Worm (Caenorhabditis elegans) whole organism, young adult: ENCODE results near the gene slo-2.
A peak's percentile ranks its signal among the peaks of the same experiment; 100 is the strongest.

Source experiments
- B0019.2 ChIP-seq: fragments of 200-800 bp; sonication (Bioruptor generic); conservative IDR thresholded peaks from 2 replicates; pipeline ENCODE4 v1.3.6; 2022; ENCODE audit warnings: missing genetic modification reagents, missing genetic modification characterization, missing compliant biosample characterization
- B0336.3 ChIP-seq: fragments of 200-800 bp; sonication (Bioruptor generic); IDR thresholded peaks from 2 replicates; pipeline ENCODE4 v1.3.6; 2022; ENCODE audit warnings: missing genetic modification characterization, missing compliant biosample characterization
- D2030.7 ChIP-seq: fragments of 200-800 bp; sonication (Bioruptor generic); IDR thresholded peaks from 2 replicates; pipeline ENCODE4 v1.3.6; 2022; ENCODE audit warnings: missing genetic modification reagents, missing genetic modification characterization, missing compliant biosample characterization
- F10E7.11 ChIP-seq: sonication (generic microtip); optimal IDR thresholded peaks from 2 replicates; lab custom pipeline; 2017; ENCODE audit warnings: mild to moderate bottlenecking, missing genetic modification characterization, moderate library complexity, missing compliant biosample characterization
- F23B12.7 ChIP-seq: sonication (generic microtip); optimal IDR thresholded peaks from 2 replicates; lab custom pipeline; 2017; ENCODE audit warnings: missing genetic modification characterization, mild to moderate bottlenecking, missing compliant biosample characterization, antibody characterized with exemption, moderate library complexity; ENCODE audit not compliant: insufficient read depth
- F37B4.10 ChIP-seq: fragments of 200-800 bp; sonication (Bioruptor generic); IDR thresholded peaks from 2 replicates; pipeline ENCODE4 v1.3.6; 2022; ENCODE audit warnings: missing genetic modification characterization, missing compliant biosample characterization
- F49E8.2 ChIP-seq: sonication (generic microtip); optimal IDR thresholded peaks from 3 replicates; lab custom pipeline; 2017; ENCODE audit warnings: missing genetic modification characterization, mild to moderate bottlenecking, missing compliant biosample characterization, antibody characterized with exemption, moderate library complexity; ENCODE audit not compliant: insufficient read depth
- F57C9.4 ChIP-seq: sonication (generic microtip); optimal IDR thresholded peaks from 2 replicates; lab custom pipeline; 2017; ENCODE audit warnings: mild to moderate bottlenecking, missing genetic modification characterization, missing compliant biosample characterization
- K12H6.12 ChIP-seq: fragments of 200-800 bp; sonication (Bioruptor generic); optimal IDR thresholded peaks from 2 replicates; lab custom pipeline; 2018; ENCODE audit warnings: mild to moderate bottlenecking, missing genetic modification characterization, missing compliant biosample characterization
- T07F8.4 ChIP-seq: sonication (generic microtip); optimal IDR thresholded peaks from 2 replicates; lab custom pipeline; 2016; ENCODE audit warnings: mild to moderate bottlenecking, missing genetic modification characterization, moderate library complexity, missing compliant biosample characterization
- ZK185.1 ChIP-seq: sonication (generic microtip); optimal IDR thresholded peaks from 2 replicates; lab custom pipeline; 2016; ENCODE audit warnings: mild to moderate bottlenecking, missing genetic modification characterization, missing compliant biosample characterization; ENCODE audit not compliant: poor library complexity, severe bottlenecking
- aptf-2 ChIP-seq: fragments of 200-800 bp; sonication (Bioruptor generic); conservative IDR thresholded peaks from 2 replicates; pipeline ENCODE4 v1.3.6; 2022; ENCODE audit warnings: missing genetic modification reagents, missing genetic modification characterization, missing compliant biosample characterization
- athp-1 ChIP-seq: sonication (generic microtip); optimal IDR thresholded peaks from 2 replicates; lab custom pipeline; 2017; ENCODE audit warnings: mild to moderate bottlenecking, missing genetic modification characterization, missing compliant biosample characterization
- bed-1 ChIP-seq: fragments of 200-800 bp; sonication (Bioruptor generic); IDR thresholded peaks from 2 replicates; pipeline ENCODE4 v1.3.6; 2022; ENCODE audit warnings: missing genetic modification reagents, missing genetic modification characterization, missing compliant biosample characterization
- cebp-1 ChIP-seq, 2 experiments: fragments of 200-800 bp in 1 of 2; sonication (Bioruptor generic) in 1 of 2; sonication (generic microtip) in 1 of 2; IDR thresholded peaks in 1 of 2; optimal IDR thresholded peaks in 1 of 2; 2 replicates each; pipeline versions ENCODE4 v1.3.6 to Lab custom; 2017 to 2022; ENCODE audit warnings: missing compliant biosample characterization in 2 of 2, missing genetic modification characterization in 2 of 2, mild to moderate bottlenecking in 1 of 2, missing genetic modification reagents in 1 of 2, moderate library complexity in 1 of 2
- ceh-58 ChIP-seq: fragments of 200-800 bp; sonication (Bioruptor generic); IDR thresholded peaks from 2 replicates; pipeline ENCODE4 v1.3.6; 2022; ENCODE audit warnings: missing genetic modification characterization, missing compliant biosample characterization
- ceh-79 ChIP-seq: sonication (generic microtip); optimal IDR thresholded peaks from 2 replicates; lab custom pipeline; 2017; ENCODE audit warnings: mild to moderate bottlenecking, missing genetic modification characterization, missing compliant biosample characterization
- ceh-91 ChIP-seq: fragments of 200-800 bp; sonication (Bioruptor generic); IDR thresholded peaks from 2 replicates; pipeline ENCODE4 v1.3.6; 2022; ENCODE audit warnings: missing genetic modification reagents, missing genetic modification characterization, missing compliant biosample characterization
- chd-7 ChIP-seq: sonication (generic microtip); optimal IDR thresholded peaks from 2 replicates; lab custom pipeline; 2016; ENCODE audit warnings: mild to moderate bottlenecking, missing genetic modification characterization, moderate library complexity, missing compliant biosample characterization
- egrh-3 ChIP-seq: fragments of 200-800 bp; sonication (Bioruptor generic); IDR thresholded peaks from 2 replicates; pipeline ENCODE4 v1.3.6; 2022; ENCODE audit warnings: missing genetic modification reagents, missing genetic modification characterization, missing compliant biosample characterization
- ekl-4 ChIP-seq: fragments of 200-800 bp; sonication (Bioruptor generic); IDR thresholded peaks from 2 replicates; pipeline ENCODE4 v1.3.6; 2022; ENCODE audit warnings: missing genetic modification reagents, missing genetic modification characterization, missing compliant biosample characterization
- gei-17 ChIP-seq: fragments of 200-800 bp; sonication (Bioruptor generic); optimal IDR thresholded peaks from 2 replicates; lab custom pipeline; 2018; ENCODE audit warnings: mild to moderate bottlenecking, missing genetic modification characterization, missing compliant biosample characterization
- hmg-1.2 ChIP-seq: fragments of 200-800 bp; sonication (Bioruptor generic); IDR thresholded peaks from 2 replicates; pipeline ENCODE4 v1.3.6; 2022; ENCODE audit warnings: missing genetic modification reagents, missing genetic modification characterization, missing compliant biosample characterization
- hsf-1 ChIP-seq: fragments of 200-800 bp; sonication (Bioruptor generic); IDR thresholded peaks from 2 replicates; pipeline ENCODE4 v1.3.6; 2022; ENCODE audit warnings: missing genetic modification reagents, missing genetic modification characterization, missing compliant biosample characterization
- lin-35 ChIP-seq, 3 experiments: fragments of 150-350 bp in 2 of 3; sonication (generic microtip) in 1 of 3; optimal IDR thresholded peaks; 2 replicates each; lab custom pipeline; 2014 to 2018; ENCODE audit warnings: missing biosample characterization in 3 of 3, missing genetic modification characterization in 3 of 3, missing genetic modification reagents in 3 of 3
- nhr-27 ChIP-seq: fragments of 200-800 bp; sonication (Bioruptor generic); optimal IDR thresholded peaks from 2 replicates; lab custom pipeline; 2018; ENCODE audit warnings: mild to moderate bottlenecking, missing genetic modification characterization, moderate library complexity, missing compliant biosample characterization
- nhr-80 ChIP-seq: sonication (generic microtip); optimal IDR thresholded peaks from 2 replicates; lab custom pipeline; 2016; ENCODE audit warnings: missing genetic modification characterization, missing compliant biosample characterization
- pbrm-1 ChIP-seq: fragments of 200-800 bp; sonication (Bioruptor generic); IDR thresholded peaks from 2 replicates; pipeline ENCODE4 v1.3.6; 2022; ENCODE audit warnings: missing genetic modification reagents, missing genetic modification characterization, missing compliant biosample characterization
- pha-4 ChIP-seq: fragments of 150-350 bp; sonication (generic microtip); optimal IDR thresholded peaks from 2 replicates; lab custom pipeline; 2014; ENCODE audit warnings: missing biosample characterization, missing genetic modification reagents, missing genetic modification characterization
- repo-1 ChIP-seq: sonication (generic microtip); optimal IDR thresholded peaks from 2 replicates; lab custom pipeline; 2017; ENCODE audit warnings: mild to moderate bottlenecking, missing genetic modification characterization, missing compliant biosample characterization
- rpc-1 ChIP-seq, 2 experiments: fragments of 150-350 bp in 1 of 2; sonication (generic microtip) in 1 of 2; optimal IDR thresholded peaks; 2 replicates each; lab custom pipeline; 2014 to 2018; ENCODE audit warnings: missing biosample characterization in 1 of 2, missing genetic modification characterization in 1 of 2, missing genetic modification reagents in 1 of 2, missing genotype in 1 of 2
- tlf-1 ChIP-seq: fragments of 200-800 bp; sonication (Bioruptor generic); optimal IDR thresholded peaks from 2 replicates; lab custom pipeline; 2018; ENCODE audit warnings: mild to moderate bottlenecking, missing genetic modification characterization, missing compliant biosample characterization
- unc-130 ChIP-seq: sonication (generic microtip); optimal IDR thresholded peaks from 2 replicates; lab custom pipeline; 2016; ENCODE audit warnings: missing genetic modification reagents, missing genetic modification characterization, missing compliant biosample characterization
- xnd-1 ChIP-seq: sonication (generic microtip); optimal IDR thresholded peaks from 2 replicates; lab custom pipeline; 2016; ENCODE audit warnings: missing genotype, missing genetic modification reagents, missing genetic modification characterization, missing compliant biosample characterization
- ztf-18 ChIP-seq: sonication (generic microtip); optimal IDR thresholded peaks from 2 replicates; lab custom pipeline; 2016; ENCODE audit warnings: missing genotype, mild to moderate bottlenecking, missing genetic modification characterization, missing compliant biosample characterization
- ztf-22 ChIP-seq: fragments of 200-800 bp; sonication (Bioruptor generic); optimal IDR thresholded peaks from 2 replicates; lab custom pipeline; 2018; ENCODE audit warnings: mild to moderate bottlenecking, missing genetic modification characterization, moderate library complexity, missing compliant biosample characterization
- ztf-26 ChIP-seq: sonication (generic microtip); optimal IDR thresholded peaks from 2 replicates; lab custom pipeline; 2017; ENCODE audit warnings: missing genetic modification characterization, missing compliant biosample characterization

The slo-2 gene

DNA sequence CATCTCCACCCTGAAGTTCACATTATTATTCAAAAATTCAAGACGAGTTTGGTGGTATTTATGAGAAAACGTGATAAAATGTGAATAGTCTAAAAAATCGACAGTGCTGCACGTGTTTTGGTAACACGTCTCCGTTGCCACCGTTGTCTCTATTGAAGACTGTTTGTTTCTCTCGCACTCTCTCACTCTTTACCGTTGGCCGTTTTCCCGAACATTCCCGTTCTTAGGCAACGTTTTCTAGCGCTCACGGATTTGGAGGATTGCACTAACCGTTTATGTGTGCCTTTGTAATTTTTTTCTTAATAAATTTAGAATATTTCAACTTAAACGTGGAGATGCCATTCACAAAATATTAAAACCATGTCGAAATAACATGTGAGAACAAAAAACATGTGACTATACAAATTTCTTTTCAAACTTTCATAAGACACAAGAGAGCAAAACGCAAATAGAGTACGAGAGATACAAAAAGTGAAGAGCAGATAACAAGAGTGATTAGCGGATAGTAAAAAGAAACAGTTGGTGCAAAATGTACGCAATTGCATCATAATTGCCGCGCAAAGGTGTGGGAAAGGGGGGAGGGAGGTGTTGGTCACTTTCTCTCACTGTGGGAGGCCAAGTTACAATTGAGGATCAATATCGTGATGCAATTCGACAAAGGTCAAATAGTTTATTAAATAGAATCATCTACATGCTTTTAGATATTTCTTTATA lies 9.3 kb upstream of the slo-2 start, which contains the start of gene pek-1 (continued):
- TF ChIP-seq hsf-1 (GFP tag; lab: Robert Waterston, UW) (peak; percentile 89), ceh-58 (GFP tag; lab: Robert Waterston, UW) (no peak), cebp-1 (GFP tag; IDR thresholded peaks at IDR 0.05; lab: Robert Waterston, UW) (no peak), cebp-1 (tag; optimal IDR thresholded peaks at IDR 0.05; lab: Kevin White, UChicago) (peak; percentile 73), hmg-1.2 (GFP tag; lab: Robert Waterston, UW) (peak; percentile 62; the same call in 1 of the 2 replicates), K12H6.12 (tag; lab: Kevin White, UChicago) (peak; percentile 24), ztf-22 (GFP tag; lab: Kevin White, UChicago) (no peak), nhr-80 (peak; percentile 54), lin-35 (GFP tag; optimal IDR thresholded peaks at IDR 0.05; lab: Kevin White, UChicago) (no peak)
- TF ChIP-seq, all 124 proteins: peak for 12

DNA sequence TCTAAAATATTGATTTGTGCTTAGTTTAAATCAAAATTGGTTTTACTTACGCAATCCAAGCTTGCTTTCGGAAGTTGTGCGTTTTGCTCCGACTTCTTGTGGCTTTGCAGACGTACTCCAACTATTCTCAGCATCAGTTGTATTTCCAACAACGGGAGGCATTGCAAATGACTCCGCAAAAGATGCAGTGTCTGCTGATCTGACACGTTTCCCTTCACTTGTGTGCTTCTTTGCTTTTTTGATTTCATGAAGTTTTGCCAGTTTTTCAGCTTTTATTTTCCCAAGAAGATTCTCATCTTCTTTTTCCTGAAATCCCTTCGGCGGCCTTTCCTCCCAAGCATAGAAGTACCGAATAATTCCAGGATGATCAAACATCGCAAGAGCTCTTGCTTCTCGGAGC lies 5.9 kb upstream of the slo-2 start:
- TF ChIP-seq pbrm-1 (GFP tag; lab: Robert Waterston, UW) (no peak), ZK185.1 (tag; lab: Kevin White, UChicago) (no peak), aptf-2 (no peak), D2030.7 (GFP tag; lab: Robert Waterston, UW) (no peak), gei-17 (GFP tag; lab: Kevin White, UChicago) (no peak), egrh-3 (GFP tag; lab: Robert Waterston, UW) (no peak), F49E8.2 (no peak), cebp-1 (GFP tag; IDR thresholded peaks at IDR 0.05; lab: Robert Waterston, UW) (no peak), cebp-1 (tag; optimal IDR thresholded peaks at IDR 0.05; lab: Kevin White, UChicago) (no peak), ztf-22 (GFP tag; lab: Kevin White, UChicago) (no peak), chd-7 (no peak), ceh-79 (tag; lab: Kevin White, UChicago) (no peak)

DNA sequence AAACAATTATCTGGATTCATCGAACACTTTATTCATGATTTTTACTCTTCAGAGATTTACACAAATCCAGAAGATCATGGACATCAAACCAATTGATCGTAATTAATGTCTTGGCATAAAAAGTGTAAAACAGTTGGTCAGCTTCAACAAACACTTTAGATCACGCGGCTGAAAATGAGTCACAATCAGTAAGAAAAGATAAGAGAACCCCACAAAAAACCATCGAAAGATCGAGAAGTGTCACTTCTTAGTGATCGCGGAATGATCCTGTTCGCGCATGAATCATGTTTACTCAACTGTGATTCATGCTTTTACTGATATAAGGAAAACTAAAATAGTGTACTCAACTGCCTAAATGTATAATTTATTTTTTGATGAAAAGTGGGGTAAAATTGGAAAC lies 3.7 kb upstream of the slo-2 start:
- no peak for TF ChIP-seq cebp-1 (GFP tag; IDR thresholded peaks at IDR 0.05; lab: Robert Waterston, UW)
- peak; percentile 30 for TF ChIP-seq cebp-1 (tag; optimal IDR thresholded peaks at IDR 0.05; lab: Kevin White, UChicago)
- TF ChIP-seq bed-1 (GFP tag; lab: Robert Waterston, UW): no peak
- TF ChIP-seq ZK185.1 (tag; lab: Kevin White, UChicago): peak; percentile 48
- no peak for TF ChIP-seq ceh-91
- TF ChIP-seq athp-1 (tag; lab: Kevin White, UChicago): no peak
- peak; percentile 46 for TF ChIP-seq nhr-80
- TF ChIP-seq rpc-1 (optimal IDR thresholded peaks at IDR 0.05; lab: Kevin White, UChicago): no peak
- no peak for TF ChIP-seq rpc-1 (tag; optimal IDR thresholded peaks at IDR 0.05; lab: Kevin White, UChicago)
- peak; percentile 44 for TF ChIP-seq repo-1 (tag; lab: Kevin White, UChicago)
- no peak for TF ChIP-seq F23B12.7 (tag; lab: Kevin White, UChicago)
- no peak for TF ChIP-seq F37B4.10 (GFP tag; lab: Robert Waterston, UW)
- TF ChIP-seq pha-4 (tag; lab: Kevin White, UChicago): peak; percentile 20
- TF ChIP-seq ztf-26 (tag; lab: Kevin White, UChicago): peak; percentile 39
- TF ChIP-seq F10E7.11 (tag; lab: Kevin White, UChicago): no peak
- TF ChIP-seq B0019.2 (GFP tag; lab: Robert Waterston, UW): no peak
- 0 out of 2 replicates have a peak, but pooled peaks have one; percentile 41 for TF ChIP-seq ekl-4
- TF ChIP-seq nhr-27 (tag; lab: Kevin White, UChicago): no peak
- no peak for TF ChIP-seq aptf-2
- TF ChIP-seq T07F8.4: no peak
- no peak for TF ChIP-seq unc-130
- TF ChIP-seq ztf-18: no peak
- TF ChIP-seq xnd-1 (tag; lab: Kevin White, UChicago): no peak
- peak; percentile 28; the same call in 1 of the 2 replicates for TF ChIP-seq B0336.3
- no peak for TF ChIP-seq F57C9.4 (tag; lab: Kevin White, UChicago)
- TF ChIP-seq tlf-1 (GFP tag; lab: Kevin White, UChicago): no peak
